Worm (Caenorhabditis elegans) whole organism, young adult: Measurements from ENCODE around the gene R12G8.1.

Source experiments
- F57C9.4 ChIP-seq: sonication (generic microtip); optimal IDR thresholded peaks from 2 replicates; lab custom pipeline; 2017; ENCODE audit warnings: mild to moderate bottlenecking, missing genetic modification characterization, missing compliant biosample characterization
- Y79H2A.3 ChIP-seq: fragments of 200-800 bp; sonication (Bioruptor generic); conservative IDR thresholded peaks from 2 replicates; pipeline ENCODE4 v1.3.6; 2022; ENCODE audit warnings: missing genetic modification reagents, missing genetic modification characterization, missing compliant biosample characterization
- egl-44 ChIP-seq: fragments of 200-800 bp; sonication (Bioruptor generic); IDR thresholded peaks from 2 replicates; pipeline ENCODE4 v1.3.6; 2022; ENCODE audit warnings: missing genetic modification reagents, missing genetic modification characterization, missing compliant biosample characterization
- him-1 ChIP-seq: sonication (generic microtip); optimal IDR thresholded peaks from 2 replicates; lab custom pipeline; 2016; ENCODE audit warnings: missing genotype, missing genetic modification reagents, missing genetic modification characterization, missing compliant biosample characterization
- lin-35 ChIP-seq, 3 experiments: fragments of 150-350 bp in 2 of 3; sonication (generic microtip) in 1 of 3; optimal IDR thresholded peaks; 2 replicates each; lab custom pipeline; 2014 to 2018; ENCODE audit warnings: missing biosample characterization in 3 of 3, missing genetic modification characterization in 3 of 3, missing genetic modification reagents in 3 of 3
- pha-4 ChIP-seq: fragments of 150-350 bp; sonication (generic microtip); optimal IDR thresholded peaks from 2 replicates; lab custom pipeline; 2014; ENCODE audit warnings: missing biosample characterization, missing genetic modification reagents, missing genetic modification characterization
- snpc-1.1 ChIP-seq: sonication (generic microtip); optimal IDR thresholded peaks from 2 replicates; lab custom pipeline; 2017; ENCODE audit warnings: missing genetic modification characterization, mild to moderate bottlenecking, missing compliant biosample characterization, antibody characterized with exemption, moderate library complexity, missing genotype, missing genetic modification reagents; ENCODE audit not compliant: insufficient read depth
- sptf-2 ChIP-seq: fragments of 200-800 bp; sonication (Bioruptor generic); optimal IDR thresholded peaks from 2 replicates; lab custom pipeline; 2018; ENCODE audit warnings: mild to moderate bottlenecking, missing genetic modification characterization, missing compliant biosample characterization

DNA sequence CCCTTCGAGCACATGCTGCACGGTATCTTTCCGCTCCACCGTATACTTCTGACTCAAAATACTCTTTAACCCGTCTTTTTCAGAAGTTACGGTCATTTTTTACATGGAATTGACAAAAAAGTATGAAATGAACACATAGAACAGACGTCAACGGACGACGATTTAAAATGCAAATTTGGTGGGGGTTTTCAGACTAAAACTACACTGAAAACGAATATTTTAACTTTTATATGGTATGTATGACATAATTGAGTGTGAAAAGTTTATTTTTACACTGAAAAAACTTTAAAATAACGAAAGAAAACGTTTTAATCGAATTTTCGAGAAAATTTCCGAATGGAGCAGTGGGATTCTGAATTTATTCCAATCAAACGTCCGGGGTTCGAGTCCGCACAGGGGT lies 2.1 kb downstream of the R12G8.1 start, which contains the start of gene twk-36:
- no peak for TF ChIP-seq snpc-1.1 (tag; lab: Kevin White, UChicago)
- no peak for TF ChIP-seq Y79H2A.3 (GFP tag; lab: Robert Waterston, UW)
- TF ChIP-seq him-1 (tag; lab: Kevin White, UChicago), result no peak
- TF ChIP-seq F57C9.4 (tag; lab: Kevin White, UChicago), result no peak
- no peak for TF ChIP-seq sptf-2 (GFP tag; lab: Kevin White, UChicago)
- TF ChIP-seq pha-4 (tag; lab: Kevin White, UChicago), result no peak
- no peak for TF ChIP-seq lin-35 (GFP tag; optimal IDR thresholded peaks at IDR 0.05; lab: Kevin White, UChicago)
- TF ChIP-seq egl-44 (GFP tag; lab: Robert Waterston, UW), result no peak
